Worm (Caenorhabditis elegans) whole organism, L1 larva: ENCODE data around the gene T05D4.2.
A peak's percentile ranks its signal among the peaks of the same experiment; 100 is the strongest.

ENCODE experiments used
- C04F5.9 ChIP-seq: sonication (generic microtip); optimal IDR thresholded peaks from 2 replicates; lab custom pipeline; 2016; ENCODE audit warnings: missing genetic modification characterization, missing compliant biosample characterization
- alr-1 ChIP-seq: fragments of 200-800 bp; sonication (Bioruptor generic); optimal IDR thresholded peaks from 2 replicates; lab custom pipeline; 2018; ENCODE audit warnings: borderline replicate concordance, mild to moderate bottlenecking, missing genetic modification characterization, missing compliant biosample characterization
- aly-2 ChIP-seq: fragments of 150-350 bp; optimal IDR thresholded peaks from 2 replicates; lab custom pipeline; 2014; ENCODE audit warnings: missing biosample characterization, missing genetic modification characterization
- ama-1 ChIP-seq: fragments of 150-350 bp; optimal IDR thresholded peaks from 2 replicates; lab custom pipeline; 2014
- blmp-1 ChIP-seq: fragments of 150-350 bp; optimal IDR thresholded peaks from 2 replicates; lab custom pipeline; 2014; ENCODE audit warnings: missing biosample characterization, missing genetic modification characterization
- ceh-8 ChIP-seq: fragments of 200-800 bp; sonication (Bioruptor generic); optimal IDR thresholded peaks from 2 replicates; lab custom pipeline; 2018; ENCODE audit warnings: mild to moderate bottlenecking, missing genetic modification characterization, moderate library complexity, missing compliant biosample characterization
- dpl-1 ChIP-seq, 3 experiments: fragments of 150-350 bp in 2 of 3; sonication (generic microtip) in 1 of 3; optimal IDR thresholded peaks; 2 replicates each; lab custom pipeline; 2014 to 2017; ENCODE audit warnings: missing biosample characterization in 3 of 3, missing genetic modification characterization in 3 of 3, missing genetic modification reagents in 3 of 3
- efl-1 ChIP-seq, 4 experiments: fragments of 150-350 bp; optimal IDR thresholded peaks in 3 of 4; peaks in 1 of 4; 1 replicate in 1 of 4; 2 replicates in 3 of 4; lab custom pipeline; 2014; ENCODE audit warnings: missing biosample characterization in 2 of 4, missing genetic modification characterization in 2 of 4, missing genetic modification reagents in 2 of 4
- efl-3 ChIP-seq: fragments of 200-800 bp; sonication (Bioruptor generic); optimal IDR thresholded peaks from 2 replicates; lab custom pipeline; 2018; ENCODE audit warnings: mild to moderate bottlenecking, missing genetic modification characterization, missing compliant biosample characterization
- elt-2 ChIP-seq: sonication (generic microtip); optimal IDR thresholded peaks from 2 replicates; lab custom pipeline; 2016; ENCODE audit warnings: missing genetic modification characterization, mild to moderate bottlenecking, inconsistent platforms, missing compliant biosample characterization, missing genetic modification reagents
- elt-3 ChIP-seq, 6 experiments: fragments of 150-350 bp in 1 of 6; sonication (generic microtip); optimal IDR thresholded peaks; 2 replicates each; lab custom pipeline; 2017 to 2018; ENCODE audit warnings: missing biosample characterization in 6 of 6, missing genetic modification characterization in 6 of 6, inconsistent platforms in 1 of 6
- fkh-10 ChIP-seq: sonication (generic microtip); optimal IDR thresholded peaks from 2 replicates; lab custom pipeline; 2017; ENCODE audit warnings: missing biosample characterization, missing genetic modification reagents, missing genetic modification characterization
- fos-1 ChIP-seq: fragments of 150-350 bp; optimal IDR thresholded peaks from 2 replicates; lab custom pipeline; 2014; ENCODE audit warnings: missing biosample characterization, missing genetic modification characterization
- hlh-17 ChIP-seq: fragments of 200-800 bp; sonication (Bioruptor generic); optimal IDR thresholded peaks from 2 replicates; lab custom pipeline; 2018; ENCODE audit warnings: missing genetic modification characterization, mild to moderate bottlenecking, missing compliant biosample characterization, moderate library complexity, borderline replicate concordance
- hlh-4 ChIP-seq: sonication (generic microtip); optimal IDR thresholded peaks from 2 replicates; lab custom pipeline; 2016; ENCODE audit warnings: mild to moderate bottlenecking, missing genetic modification characterization, missing compliant biosample characterization
- jun-1 ChIP-seq: fragments of 150-350 bp; optimal IDR thresholded peaks from 2 replicates; lab custom pipeline; 2014; ENCODE audit warnings: missing biosample characterization, missing genetic modification reagents, missing genetic modification characterization
- lin-14 ChIP-seq: fragments of 200-800 bp; sonication (Bioruptor generic); optimal IDR thresholded peaks from 2 replicates; lab custom pipeline; 2018; ENCODE audit warnings: mild to moderate bottlenecking, missing genetic modification characterization, moderate library complexity, missing compliant biosample characterization
- lin-35 ChIP-seq, 2 experiments: fragments of 150-350 bp; optimal IDR thresholded peaks; 2 replicates each; lab custom pipeline; 2014; ENCODE audit warnings: missing biosample characterization in 2 of 2, missing genetic modification characterization in 2 of 2, missing genetic modification reagents in 2 of 2
- lin-39 ChIP-seq: fragments of 150-350 bp; optimal IDR thresholded peaks from 2 replicates; lab custom pipeline; 2014; ENCODE audit warnings: missing biosample characterization, missing genetic modification reagents, missing genetic modification characterization
- mdl-1 ChIP-seq, 2 experiments: fragments of 150-350 bp; optimal IDR thresholded peaks; 2 replicates each; lab custom pipeline; 2014 to 2017; ENCODE audit warnings: missing biosample characterization in 2 of 2, missing genetic modification characterization in 2 of 2, inconsistent platforms in 1 of 2
- mep-1 ChIP-seq: fragments of 150-350 bp; optimal IDR thresholded peaks from 2 replicates; lab custom pipeline; 2014; ENCODE audit warnings: missing biosample characterization, missing genetic modification characterization
- nhr-12 ChIP-seq: sonication (generic microtip); optimal IDR thresholded peaks from 2 replicates; lab custom pipeline; 2017; ENCODE audit warnings: missing biosample characterization, missing genetic modification characterization
- nhr-20 ChIP-seq: sonication (generic microtip); optimal IDR thresholded peaks from 2 replicates; lab custom pipeline; 2016; ENCODE audit warnings: mild to moderate bottlenecking, missing genetic modification characterization, missing compliant biosample characterization
- nhr-237 ChIP-seq: fragments of 150-350 bp; optimal IDR thresholded peaks from 2 replicates; lab custom pipeline; 2014; ENCODE audit warnings: missing biosample characterization, missing genetic modification characterization
- nhr-47 ChIP-seq: sonication (generic microtip); optimal IDR thresholded peaks from 2 replicates; lab custom pipeline; 2016; ENCODE audit warnings: mild to moderate bottlenecking, missing genetic modification characterization, moderate library complexity, missing compliant biosample characterization
- nhr-71 ChIP-seq: sonication (generic microtip); optimal IDR thresholded peaks from 2 replicates; lab custom pipeline; 2016; ENCODE audit warnings: mild to moderate bottlenecking, missing genetic modification characterization, moderate library complexity, missing compliant biosample characterization
- nhr-77 ChIP-seq: fragments of 150-350 bp; optimal IDR thresholded peaks from 2 replicates; lab custom pipeline; 2014; ENCODE audit warnings: missing biosample characterization, missing genetic modification characterization
- nhr-85 ChIP-seq: sonication (generic microtip); peaks from one replicate; lab custom pipeline; 2016; ENCODE audit warnings: missing genetic modification characterization, inconsistent platforms, missing compliant biosample characterization
- pag-3 ChIP-seq: sonication (generic microtip); optimal IDR thresholded peaks from 2 replicates; lab custom pipeline; 2017; ENCODE audit warnings: missing genetic modification characterization, mild to moderate bottlenecking, missing compliant biosample characterization, antibody characterized with exemption, borderline replicate concordance; ENCODE audit not compliant: insufficient read depth
- pqm-1 ChIP-seq: sonication (generic microtip); optimal IDR thresholded peaks from 3 replicates; lab custom pipeline; 2017; ENCODE audit warnings: missing biosample characterization, missing genetic modification characterization
- snpc-4 ChIP-seq: fragments of 150-350 bp; optimal IDR thresholded peaks from 2 replicates; lab custom pipeline; 2014; ENCODE audit warnings: missing biosample characterization, missing genetic modification characterization
- swsn-7 ChIP-seq: sonication (generic microtip); optimal IDR thresholded peaks from 2 replicates; lab custom pipeline; 2016; ENCODE audit warnings: missing genetic modification characterization, missing compliant biosample characterization
- unc-30 ChIP-seq: sonication (generic microtip); optimal IDR thresholded peaks from 2 replicates; lab custom pipeline; 2017; ENCODE audit warnings: missing biosample characterization, missing genetic modification characterization
- unc-98 ChIP-seq: fragments of 200-800 bp; sonication (Bioruptor generic); IDR thresholded peaks from 2 replicates; pipeline ENCODE4 v1.3.6; 2022; ENCODE audit warnings: missing genetic modification characterization, missing compliant biosample characterization
- vab-15 ChIP-seq: sonication (generic microtip); optimal IDR thresholded peaks from 2 replicates; lab custom pipeline; 2017; ENCODE audit warnings: missing genotype, mild to moderate bottlenecking, missing genetic modification characterization, missing compliant biosample characterization
- xbp-1 ChIP-seq: sonication (generic microtip); optimal IDR thresholded peaks from 2 replicates; lab custom pipeline; 2016; ENCODE audit warnings: missing genetic modification characterization, missing compliant biosample characterization
- zag-1 ChIP-seq: fragments of 150-350 bp; optimal IDR thresholded peaks from 2 replicates; lab custom pipeline; 2014; ENCODE audit warnings: missing biosample characterization, missing genetic modification characterization
- zip-4 ChIP-seq: fragments of 200-800 bp; sonication (Bioruptor generic); optimal IDR thresholded peaks from 2 replicates; lab custom pipeline; 2018; ENCODE audit warnings: mild to moderate bottlenecking, missing genetic modification characterization, moderate library complexity, missing compliant biosample characterization

Gene T05D4.2

DNA sequence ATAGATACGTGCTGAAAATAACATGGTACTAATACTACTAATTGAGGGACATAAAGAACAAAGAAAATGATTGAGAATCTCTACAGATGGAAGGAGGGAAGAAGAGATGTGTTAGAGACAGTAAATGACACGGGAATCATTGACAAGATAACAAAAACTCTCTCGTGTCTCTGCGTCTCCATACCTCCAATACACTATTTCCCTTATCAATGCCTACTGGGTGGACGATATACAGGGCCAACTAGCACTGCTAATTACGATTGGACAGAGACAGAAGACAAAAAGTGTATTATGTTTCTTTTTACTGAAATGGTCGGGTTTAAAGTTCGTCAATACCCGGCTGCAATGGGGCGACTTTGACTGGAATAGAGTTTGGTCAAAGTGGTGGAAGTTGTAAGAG is 18.3 kb downstream of the T05D4.2 start (continued):
- TF ChIP-seq nhr-237 (tag; lab: Kevin White, UChicago), result no peak
- no peak for TF ChIP-seq fos-1 (tag; lab: Kevin White, UChicago)
- no peak for TF ChIP-seq vab-15 (tag; lab: Kevin White, UChicago)
- no peak for TF ChIP-seq nhr-77
- TF ChIP-seq jun-1 (tag; lab: Kevin White, UChicago), result no peak
- TF ChIP-seq mdl-1 (tag; optimal IDR thresholded peaks at IDR 0.05; lab: Kevin White, UChicago), result peak in 1 of 2 experiments; percentile 41
- TF ChIP-seq blmp-1, result peak; percentile 46
- TF ChIP-seq nhr-47 (tag; lab: Kevin White, UChicago), result no peak
- no peak for TF ChIP-seq zag-1 (tag; lab: Kevin White, UChicago)
- peak; percentile 26 for TF ChIP-seq pqm-1 (tag; lab: Kevin White, UChicago)
- no peak for TF ChIP-seq xbp-1
- TF ChIP-seq alr-1 (tag; lab: Kevin White, UChicago), result no peak
- TF ChIP-seq efl-1 (optimal IDR thresholded peaks at IDR 0.05; lab: Kevin White, UChicago), result no peak
- peak in 1 of 2 experiments; percentile 92 for TF ChIP-seq efl-1 (GFP tag; optimal IDR thresholded peaks at IDR 0.05 in 1 of 2; lab: Kevin White, UChicago)
- TF ChIP-seq lin-39 (tag; lab: Kevin White, UChicago), result no peak

ce11 chrIII:13543434-13543833 is 19.4 kb downstream of the T05D4.2 start, which contains the start of gene acs-5:
Gene acs-5 (minus strand): TSS chrIII:13543534.
- no peak for TF ChIP-seq snpc-4 (tag; lab: Kevin White, UChicago)
- no peak for TF ChIP-seq lin-39 (tag; lab: Kevin White, UChicago)
- no peak for TF ChIP-seq nhr-12
- TF ChIP-seq hlh-4, result no peak
- no peak for TF ChIP-seq C04F5.9
- TF ChIP-seq hlh-17 (GFP tag; lab: Kevin White, UChicago), result no peak
- no peak for TF ChIP-seq ceh-8 (GFP tag; lab: Kevin White, UChicago)
- no peak for TF ChIP-seq fkh-10 (GFP tag; lab: Kevin White, UChicago)
- TF ChIP-seq efl-3 (GFP tag; lab: Kevin White, UChicago), result no peak
- no peak for TF ChIP-seq lin-14 (GFP tag; lab: Kevin White, UChicago)
- TF ChIP-seq ama-1 (lab: Kevin White, UChicago), result no peak
- no peak for TF ChIP-seq lin-35 (GFP tag; optimal IDR thresholded peaks at IDR 0.05; lab: Kevin White, UChicago)
- no peak for TF ChIP-seq unc-30 (tag; lab: Kevin White, UChicago)
- TF ChIP-seq aly-2 (tag; lab: Kevin White, UChicago), result no peak
- TF ChIP-seq mep-1 (tag; lab: Kevin White, UChicago), result no peak
- no peak for TF ChIP-seq pag-3 (tag; lab: Kevin White, UChicago)
- TF ChIP-seq unc-98 (GFP tag; lab: Robert Waterston, UW), result no peak
- TF ChIP-seq, all 84 proteins: peak for 0

DNA sequence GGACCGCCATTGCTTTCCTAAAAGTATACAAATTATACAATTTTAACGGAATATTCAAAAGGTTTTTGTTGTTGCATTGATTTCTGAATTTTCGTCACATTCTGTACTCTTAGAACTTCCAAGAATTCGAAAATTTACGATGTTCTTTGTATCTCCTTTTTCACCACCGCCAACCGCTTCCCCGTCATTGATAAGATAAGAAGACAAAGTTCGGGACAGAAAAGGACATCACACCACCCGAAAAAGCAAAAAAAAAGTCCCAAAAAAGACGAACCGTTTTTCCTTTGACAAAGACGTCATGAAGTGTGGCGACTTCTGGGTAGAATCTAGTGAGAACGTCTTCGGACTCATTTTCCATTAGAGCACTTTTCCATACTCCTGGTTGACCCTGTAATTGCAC is 20.4 kb downstream of the T05D4.2 start:
- TF ChIP-seq blmp-1, result peak; percentile 8
- TF ChIP-seq efl-1 (optimal IDR thresholded peaks at IDR 0.05; lab: Kevin White, UChicago), result no peak
- peak in 1 of 2 experiments; percentile 66 for TF ChIP-seq efl-1 (GFP tag; optimal IDR thresholded peaks at IDR 0.05 in 1 of 2; lab: Kevin White, UChicago)
- peak in 1 of 3 experiments; percentile 14 for TF ChIP-seq dpl-1 (GFP tag; optimal IDR thresholded peaks at IDR 0.05; lab: Kevin White, UChicago)
- peak; percentile 58 for TF ChIP-seq nhr-85 (tag; lab: Kevin White, UChicago)
- TF ChIP-seq unc-98 (GFP tag; lab: Robert Waterston, UW), result no peak
- peak; percentile 0 to 88 (median 52) for TF ChIP-seq elt-3 (tag; optimal IDR thresholded peaks at IDR 0.05; lab: Kevin White, UChicago)
- TF ChIP-seq zip-4 (GFP tag; lab: Kevin White, UChicago), result no peak
- TF ChIP-seq nhr-71 (tag; lab: Kevin White, UChicago), result peak; percentile 13
- TF ChIP-seq swsn-7, result no peak
- TF ChIP-seq lin-14 (GFP tag; lab: Kevin White, UChicago), result peak; percentile 24
- peak; percentile 17 for TF ChIP-seq elt-2 (tag; lab: Kevin White, UChicago)
- TF ChIP-seq nhr-20 (tag; lab: Kevin White, UChicago), result peak; percentile 0
- TF ChIP-seq lin-35 (GFP tag; optimal IDR thresholded peaks at IDR 0.05; lab: Kevin White, UChicago), result peak in 1 of 2 experiments; percentile 27
